Worm (Caenorhabditis elegans) whole organism, young adult: Measurements from ENCODE around the gene srbc-65.

Experiments used
- C06A6.2 ChIP-seq: fragments of 200-800 bp; sonication (Bioruptor generic); conservative IDR thresholded peaks from 2 replicates; pipeline ENCODE4 v1.3.6; 2022; ENCODE audit warnings: missing genetic modification characterization, missing compliant biosample characterization
- D2030.7 ChIP-seq: fragments of 200-800 bp; sonication (Bioruptor generic); IDR thresholded peaks from 2 replicates; pipeline ENCODE4 v1.3.6; 2022; ENCODE audit warnings: missing genetic modification reagents, missing genetic modification characterization, missing compliant biosample characterization
- F49E8.2 ChIP-seq: sonication (generic microtip); optimal IDR thresholded peaks from 3 replicates; lab custom pipeline; 2017; ENCODE audit warnings: missing genetic modification characterization, mild to moderate bottlenecking, missing compliant biosample characterization, antibody characterized with exemption, moderate library complexity; ENCODE audit not compliant: insufficient read depth
- Y53G8AR.9 ChIP-seq: fragments of 200-800 bp; sonication (Bioruptor generic); conservative IDR thresholded peaks from 2 replicates; pipeline ENCODE4 v1.3.6; 2022; ENCODE audit warnings: missing genetic modification reagents, missing genetic modification characterization, missing compliant biosample characterization
- Y95B8A.8 ChIP-seq: fragments of 200-800 bp; sonication (Bioruptor generic); IDR thresholded peaks from 2 replicates; pipeline ENCODE4 v1.3.6; 2022; ENCODE audit warnings: missing genetic modification reagents, missing genetic modification characterization, missing compliant biosample characterization
- attf-5 ChIP-seq: fragments of 200-800 bp; sonication (Bioruptor generic); optimal IDR thresholded peaks from 2 replicates; lab custom pipeline; 2018; ENCODE audit warnings: mild to moderate bottlenecking, missing genetic modification characterization, missing compliant biosample characterization
- attf-6 ChIP-seq: fragments of 200-800 bp; sonication (Bioruptor generic); IDR thresholded peaks from 2 replicates; pipeline ENCODE4 v1.3.6; 2022; ENCODE audit warnings: missing genetic modification reagents, missing genetic modification characterization, missing compliant biosample characterization
- cebp-1 ChIP-seq, 2 experiments: fragments of 200-800 bp in 1 of 2; sonication (Bioruptor generic) in 1 of 2; sonication (generic microtip) in 1 of 2; IDR thresholded peaks in 1 of 2; optimal IDR thresholded peaks in 1 of 2; 2 replicates each; pipeline versions ENCODE4 v1.3.6 to Lab custom; 2017 to 2022; ENCODE audit warnings: missing compliant biosample characterization in 2 of 2, missing genetic modification characterization in 2 of 2, mild to moderate bottlenecking in 1 of 2, missing genetic modification reagents in 1 of 2, moderate library complexity in 1 of 2
- dox-1 ChIP-seq: fragments of 200-800 bp; sonication (Bioruptor generic); IDR thresholded peaks from 2 replicates; pipeline ENCODE4 v1.3.6; 2022; ENCODE audit warnings: missing genetic modification reagents, missing genetic modification characterization, missing compliant biosample characterization
- dpl-1 ChIP-seq: fragments of 150-350 bp; optimal IDR thresholded peaks from 2 replicates; lab custom pipeline; 2014; ENCODE audit warnings: missing biosample characterization, missing genetic modification reagents, missing genetic modification characterization
- efl-1 ChIP-seq: fragments of 150-350 bp; optimal IDR thresholded peaks from 2 replicates; lab custom pipeline; 2014; ENCODE audit warnings: missing biosample characterization, missing genetic modification reagents, missing genetic modification characterization
- egrh-3 ChIP-seq: fragments of 200-800 bp; sonication (Bioruptor generic); IDR thresholded peaks from 2 replicates; pipeline ENCODE4 v1.3.6; 2022; ENCODE audit warnings: missing genetic modification reagents, missing genetic modification characterization, missing compliant biosample characterization
- hmg-1.2 ChIP-seq: fragments of 200-800 bp; sonication (Bioruptor generic); IDR thresholded peaks from 2 replicates; pipeline ENCODE4 v1.3.6; 2022; ENCODE audit warnings: missing genetic modification reagents, missing genetic modification characterization, missing compliant biosample characterization
- hsf-1 ChIP-seq: fragments of 200-800 bp; sonication (Bioruptor generic); IDR thresholded peaks from 2 replicates; pipeline ENCODE4 v1.3.6; 2022; ENCODE audit warnings: missing genetic modification reagents, missing genetic modification characterization, missing compliant biosample characterization
- let-526 ChIP-seq: fragments of 200-800 bp; sonication (Bioruptor generic); IDR thresholded peaks from 2 replicates; pipeline ENCODE4 v1.3.6; 2022; ENCODE audit warnings: missing genetic modification reagents, missing genetic modification characterization, missing compliant biosample characterization
- lin-26 ChIP-seq: fragments of 200-800 bp; sonication (Bioruptor generic); IDR thresholded peaks from 2 replicates; pipeline ENCODE4 v1.3.6; 2022; ENCODE audit warnings: missing genetic modification reagents, missing genetic modification characterization, missing compliant biosample characterization
- lin-40 ChIP-seq: sonication (generic microtip); optimal IDR thresholded peaks from 2 replicates; lab custom pipeline; 2016; ENCODE audit warnings: missing genetic modification characterization, mild to moderate bottlenecking, missing compliant biosample characterization, missing genotype, missing genetic modification reagents
- lin-54 ChIP-seq: fragments of 200-800 bp; sonication (Bioruptor generic); optimal IDR thresholded peaks from 2 replicates; lab custom pipeline; 2018; ENCODE audit warnings: mild to moderate bottlenecking, missing genetic modification characterization, missing compliant biosample characterization
- madf-6 ChIP-seq: fragments of 200-800 bp; sonication (Bioruptor generic); IDR thresholded peaks from 2 replicates; pipeline ENCODE4 v1.3.6; 2022; ENCODE audit warnings: missing genetic modification reagents, missing genetic modification characterization, missing compliant biosample characterization
- mcd-1 ChIP-seq: fragments of 200-800 bp; sonication (Bioruptor generic); IDR thresholded peaks from 2 replicates; pipeline ENCODE4 v1.3.6; 2022; ENCODE audit warnings: missing genetic modification reagents, missing genetic modification characterization, missing compliant biosample characterization
- pbrm-1 ChIP-seq: fragments of 200-800 bp; sonication (Bioruptor generic); IDR thresholded peaks from 2 replicates; pipeline ENCODE4 v1.3.6; 2022; ENCODE audit warnings: missing genetic modification reagents, missing genetic modification characterization, missing compliant biosample characterization
- pha-4 ChIP-seq: fragments of 150-350 bp; sonication (generic microtip); optimal IDR thresholded peaks from 2 replicates; lab custom pipeline; 2014; ENCODE audit warnings: missing biosample characterization, missing genetic modification reagents, missing genetic modification characterization
- repo-1 ChIP-seq: sonication (generic microtip); optimal IDR thresholded peaks from 2 replicates; lab custom pipeline; 2017; ENCODE audit warnings: mild to moderate bottlenecking, missing genetic modification characterization, missing compliant biosample characterization
- rpc-1 ChIP-seq, 2 experiments: fragments of 150-350 bp in 1 of 2; sonication (generic microtip) in 1 of 2; optimal IDR thresholded peaks; 2 replicates each; lab custom pipeline; 2014 to 2018; ENCODE audit warnings: missing biosample characterization in 1 of 2, missing genetic modification characterization in 1 of 2, missing genetic modification reagents in 1 of 2, missing genotype in 1 of 2
- snpc-1.1 ChIP-seq: sonication (generic microtip); optimal IDR thresholded peaks from 2 replicates; lab custom pipeline; 2017; ENCODE audit warnings: missing genetic modification characterization, mild to moderate bottlenecking, missing compliant biosample characterization, antibody characterized with exemption, moderate library complexity, missing genotype, missing genetic modification reagents; ENCODE audit not compliant: insufficient read depth
- ztf-25 ChIP-seq: fragments of 200-800 bp; sonication (Bioruptor generic); IDR thresholded peaks from 2 replicates; pipeline ENCODE4 v1.3.6; 2022; ENCODE audit warnings: missing genetic modification reagents, missing genetic modification characterization, missing compliant biosample characterization

Gene srbc-65

ce11 chrV:16597344-16597869 lies 46.6 kb downstream of the srbc-65 start:
- peak; percentile 60; the same call in 1 of the 2 replicates for TF ChIP-seq attf-6
- TF ChIP-seq pbrm-1, result 0 out of 2 replicates have a peak, but pooled peaks have one; percentile 35
- 0 out of 2 replicates have a peak, but pooled peaks have one; percentile 29 for TF ChIP-seq ztf-25
- TF ChIP-seq lin-26 (GFP tag; lab: Robert Waterston, UW), result peak; percentile 71
- TF ChIP-seq hmg-1.2 (GFP tag; lab: Robert Waterston, UW), result peak; percentile 94

- TF ChIP-seq C06A6.2 (GFP tag; lab: Robert Waterston, UW), result peak; percentile 64; the same call in 1 of the 2 replicates
- peak; percentile 85 for TF ChIP-seq hsf-1 (GFP tag; lab: Robert Waterston, UW)
- TF ChIP-seq pbrm-1, result peak; percentile 28; the same call in 1 of the 2 replicates
- 0 out of 2 replicates have a peak, but pooled peaks have one; percentile 13 for TF ChIP-seq Y53G8AR.9 (GFP tag; lab: Robert Waterston, UW)
- TF ChIP-seq mcd-1 (GFP tag; lab: Robert Waterston, UW), result 0 out of 2 replicates have a peak, but pooled peaks have one; percentile 12
- TF ChIP-seq attf-6, result no peak
- 0 out of 2 replicates have a peak, but pooled peaks have one; percentile 25 for TF ChIP-seq dox-1 (GFP tag; lab: Robert Waterston, UW)
- no peak for TF ChIP-seq attf-5
- 0 out of 2 replicates have a peak, but pooled peaks have one; percentile 61 for TF ChIP-seq let-526 (GFP tag; lab: Robert Waterston, UW)
- no peak for TF ChIP-seq repo-1 (tag; lab: Kevin White, UChicago)
- 0 out of 2 replicates have a peak, but pooled peaks have one; percentile 8 for TF ChIP-seq madf-6 (GFP tag; lab: Robert Waterston, UW)
Observed at ce11 chrV:16598437-16598836, 47.7 kb downstream of the srbc-65 start.

ce11 chrV:16599835-16600234 lies 49.1 kb downstream of the srbc-65 start:
- 0 out of 2 replicates have a peak, but pooled peaks have one; percentile 14 for TF ChIP-seq cebp-1 (GFP tag; IDR thresholded peaks at IDR 0.05; lab: Robert Waterston, UW)
- no peak for TF ChIP-seq cebp-1 (tag; optimal IDR thresholded peaks at IDR 0.05; lab: Kevin White, UChicago)
- no peak for TF ChIP-seq snpc-1.1 (tag; lab: Kevin White, UChicago)

ce11 chrV:16600623-16601022 lies 49.8 kb downstream of the srbc-65 start, which contains the start of gene T03E6.9:
Gene T03E6.9 (minus strand): TSS chrV:16600723.
- TF ChIP-seq mcd-1 (GFP tag; lab: Robert Waterston, UW), result no peak
- TF ChIP-seq dpl-1 (GFP tag; lab: Kevin White, UChicago), result no peak
- no peak for TF ChIP-seq rpc-1 (optimal IDR thresholded peaks at IDR 0.05; lab: Kevin White, UChicago)
- no peak for TF ChIP-seq rpc-1 (tag; optimal IDR thresholded peaks at IDR 0.05; lab: Kevin White, UChicago)
- TF ChIP-seq F49E8.2 (tag; lab: Kevin White, UChicago), result no peak
- no peak for TF ChIP-seq hmg-1.2 (GFP tag; lab: Robert Waterston, UW)
- no peak for TF ChIP-seq lin-54 (GFP tag; lab: Kevin White, UChicago)
- no peak for TF ChIP-seq Y95B8A.8 (GFP tag; lab: Robert Waterston, UW)
- TF ChIP-seq pha-4, result no peak
- no peak for TF ChIP-seq egrh-3
- TF ChIP-seq efl-1 (GFP tag; lab: Kevin White, UChicago), result no peak
- TF ChIP-seq D2030.7, result no peak
- TF ChIP-seq lin-40 (tag; lab: Kevin White, UChicago), result no peak
